Worm (Caenorhabditis elegans) whole organism, L2 larva: Measurements from ENCODE around the gene F53A9.3.

Experiments
- C34F6.9 ChIP-seq: fragments of 150-350 bp; optimal IDR thresholded peaks from 2 replicates; lab custom pipeline; 2014; ENCODE audit warnings: missing biosample characterization, missing genetic modification characterization
- F13H6.1 ChIP-seq: sonication (generic microtip); optimal IDR thresholded peaks from 2 replicates; lab custom pipeline; 2016; ENCODE audit warnings: missing genetic modification characterization, missing compliant biosample characterization
- Y55F3AM.14 ChIP-seq: fragments of 200-800 bp; sonication (Bioruptor generic); optimal IDR thresholded peaks from 2 replicates; lab custom pipeline; 2018; ENCODE audit warnings: mild to moderate bottlenecking, missing genetic modification characterization, missing compliant biosample characterization
- alr-1 ChIP-seq: fragments of 150-350 bp; optimal IDR thresholded peaks from 2 replicates; lab custom pipeline; 2014; ENCODE audit warnings: missing biosample characterization, missing genetic modification characterization
- aly-2 ChIP-seq: fragments of 150-350 bp; optimal IDR thresholded peaks from 2 replicates; lab custom pipeline; 2014; ENCODE audit warnings: missing biosample characterization, missing genetic modification characterization
- ama-1 ChIP-seq: fragments of 150-350 bp; optimal IDR thresholded peaks from 2 replicates; lab custom pipeline; 2018; ENCODE audit warnings: inconsistent platforms
- blmp-1 ChIP-seq: sonication (generic microtip); optimal IDR thresholded peaks from 2 replicates; lab custom pipeline; 2017; ENCODE audit warnings: missing genetic modification characterization, mild to moderate bottlenecking, missing compliant biosample characterization, antibody characterized with exemption, moderate library complexity; ENCODE audit not compliant: insufficient read depth
- ceh-16 ChIP-seq: fragments of 150-350 bp; optimal IDR thresholded peaks from 2 replicates; lab custom pipeline; 2014; ENCODE audit warnings: missing biosample characterization, missing genetic modification characterization
- crh-2 ChIP-seq: sonication (generic microtip); optimal IDR thresholded peaks from 2 replicates; lab custom pipeline; 2017; ENCODE audit warnings: missing biosample characterization, missing genetic modification characterization
- dmd-4 ChIP-seq: sonication (generic microtip); optimal IDR thresholded peaks from 2 replicates; lab custom pipeline; 2017; ENCODE audit warnings: missing biosample characterization, missing genetic modification characterization
- elt-1 ChIP-seq: fragments of 150-350 bp; optimal IDR thresholded peaks from 2 replicates; lab custom pipeline; 2014; ENCODE audit warnings: missing biosample characterization, missing genetic modification characterization
- elt-3 ChIP-seq: sonication (generic microtip); optimal IDR thresholded peaks from 2 replicates; lab custom pipeline; 2017; ENCODE audit warnings: missing biosample characterization, missing genetic modification characterization
- fos-1 ChIP-seq: fragments of 150-350 bp; optimal IDR thresholded peaks from 2 replicates; lab custom pipeline; 2014; ENCODE audit warnings: missing biosample characterization, missing genetic modification characterization
- gmeb-1 ChIP-seq: fragments of 150-350 bp; optimal IDR thresholded peaks from 2 replicates; lab custom pipeline; 2014; ENCODE audit warnings: missing biosample characterization, missing genetic modification characterization
- lin-39 ChIP-seq: fragments of 150-350 bp; optimal IDR thresholded peaks from 2 replicates; lab custom pipeline; 2014; ENCODE audit warnings: missing biosample characterization, missing genetic modification reagents, missing genetic modification characterization
- lsy-2 ChIP-seq, 2 experiments: fragments of 150-350 bp in 1 of 2; sonication (generic microtip) in 1 of 2; optimal IDR thresholded peaks; 2 replicates each; lab custom pipeline; 2014 to 2017; ENCODE audit warnings: missing biosample characterization in 2 of 2, missing genetic modification characterization in 2 of 2
- mab-5 ChIP-seq: fragments of 150-350 bp; optimal IDR thresholded peaks from 2 replicates; lab custom pipeline; 2014; ENCODE audit warnings: missing biosample characterization, missing genetic modification characterization
- mbf-1 ChIP-seq: sonication (generic microtip); optimal IDR thresholded peaks from 2 replicates; lab custom pipeline; 2017; ENCODE audit warnings: missing biosample characterization, missing genetic modification characterization
- mdl-1 ChIP-seq, 2 experiments: fragments of 150-350 bp in 1 of 2; sonication (generic microtip) in 1 of 2; optimal IDR thresholded peaks; 2 replicates each; lab custom pipeline; 2017; ENCODE audit warnings: missing biosample characterization in 2 of 2, missing genetic modification characterization in 2 of 2
- nhr-12 ChIP-seq: fragments of 150-350 bp; optimal IDR thresholded peaks from 2 replicates; lab custom pipeline; 2014; ENCODE audit warnings: missing biosample characterization, missing genetic modification characterization
- nhr-129 ChIP-seq: fragments of 150-350 bp; optimal IDR thresholded peaks from 2 replicates; lab custom pipeline; 2014; ENCODE audit warnings: missing biosample characterization, missing genetic modification characterization
- nhr-21 ChIP-seq: fragments of 150-350 bp; optimal IDR thresholded peaks from 2 replicates; lab custom pipeline; 2014; ENCODE audit warnings: missing biosample characterization, missing genetic modification characterization
- nhr-25 ChIP-seq: fragments of 150-350 bp; sonication (generic microtip); optimal IDR thresholded peaks from 3 replicates; lab custom pipeline; 2014; ENCODE audit warnings: missing biosample characterization, missing genetic modification characterization
- nhr-6 ChIP-seq: fragments of 150-350 bp; optimal IDR thresholded peaks from 2 replicates; lab custom pipeline; 2014; ENCODE audit warnings: missing biosample characterization, missing genetic modification characterization
- sem-4 ChIP-seq: fragments of 150-350 bp; optimal IDR thresholded peaks from 2 replicates; lab custom pipeline; 2014; ENCODE audit warnings: missing biosample characterization, missing genetic modification reagents, missing genetic modification characterization
- skn-1 ChIP-seq: sonication (generic microtip); optimal IDR thresholded peaks from 2 replicates; lab custom pipeline; 2017; ENCODE audit warnings: missing biosample characterization, missing genetic modification characterization
- sma-3 ChIP-seq: sonication (generic microtip); optimal IDR thresholded peaks from 2 replicates; lab custom pipeline; 2016; ENCODE audit warnings: missing genetic modification reagents, missing genetic modification characterization, missing compliant biosample characterization
- sma-9 ChIP-seq, 2 experiments: fragments of 150-350 bp in 1 of 2; sonication (generic microtip) in 1 of 2; optimal IDR thresholded peaks; 2 replicates each; lab custom pipeline; 2014 to 2016; ENCODE audit warnings: missing genetic modification characterization in 2 of 2, mild to moderate bottlenecking in 1 of 2, missing biosample characterization in 1 of 2, missing compliant biosample characterization in 1 of 2, missing genetic modification reagents in 1 of 2, moderate library complexity in 1 of 2
- unc-39 ChIP-seq: fragments of 150-350 bp; optimal IDR thresholded peaks from 2 replicates; lab custom pipeline; 2014; ENCODE audit warnings: missing biosample characterization, missing genetic modification characterization
- unc-55 ChIP-seq: fragments of 150-350 bp; sonication (generic microtip); optimal IDR thresholded peaks from 3 replicates; lab custom pipeline; 2014; ENCODE audit warnings: missing biosample characterization, missing genetic modification reagents, missing genetic modification characterization
- zag-1 ChIP-seq: fragments of 150-350 bp; optimal IDR thresholded peaks from 2 replicates; lab custom pipeline; 2014; ENCODE audit warnings: missing biosample characterization, missing genetic modification characterization
- ztf-4 ChIP-seq: fragments of 150-350 bp; optimal IDR thresholded peaks from 2 replicates; lab custom pipeline; 2014; ENCODE audit warnings: missing biosample characterization, missing genetic modification characterization

Gene F53A9.3

ce11 chrX:8672760-8673159 lies 35.4 kb upstream of the F53A9.3 start, which contains the start of the genes K09E2.2 and K09E2.3:
TSS of gene K09E2.2 (plus strand) at chrX:8673060.
TSS of gene K09E2.3 (plus strand) at chrX:8673084.
- TF ChIP-seq skn-1 (no peak), blmp-1 (no peak), sma-3 (GFP tag; lab: Kevin White, UChicago) (no peak), lin-39 (tag; lab: Kevin White, UChicago) (no peak), mbf-1 (tag; lab: Kevin White, UChicago) (no peak), nhr-129 (tag; lab: Kevin White, UChicago) (no peak), sem-4 (tag; lab: Kevin White, UChicago) (no peak), Y55F3AM.14 (no peak), dmd-4 (tag; lab: Kevin White, UChicago) (no peak), mdl-1 (tag; optimal IDR thresholded peaks at IDR 0.05; lab: Kevin White, UChicago) (no peak), unc-39 (no peak)
- TF ChIP-seq, all 48 proteins: peak for 0

- TF ChIP-seq sma-3 (GFP tag; lab: Kevin White, UChicago): peak; percentile 75
- peak; percentile 6 for TF ChIP-seq F13H6.1 (tag; lab: Kevin White, UChicago)
- no peak for TF ChIP-seq ceh-16 (tag; lab: Kevin White, UChicago)
- no peak for TF ChIP-seq sem-4 (tag; lab: Kevin White, UChicago)
- TF ChIP-seq fos-1 (tag; lab: Kevin White, UChicago): peak; percentile 27
- TF ChIP-seq gmeb-1 (tag; lab: Kevin White, UChicago): peak; percentile 54
- no peak for TF ChIP-seq dmd-4 (tag; lab: Kevin White, UChicago)
- TF ChIP-seq nhr-129 (tag; lab: Kevin White, UChicago): peak; percentile 67
- TF ChIP-seq Y55F3AM.14: no peak
- TF ChIP-seq C34F6.9 (tag; lab: Kevin White, UChicago): peak; percentile 17
- no peak for TF ChIP-seq ama-1
- peak; percentile 78 for TF ChIP-seq crh-2 (tag; lab: Kevin White, UChicago)
- peak; percentile 93 for TF ChIP-seq sma-9 (GFP tag; optimal IDR thresholded peaks at IDR 0.05; lab: Kevin White, UChicago)
- TF ChIP-seq sma-9 (tag; optimal IDR thresholded peaks at IDR 0.05; lab: Kevin White, UChicago): no peak
- TF ChIP-seq elt-3 (tag; lab: Kevin White, UChicago): no peak
- peak in 1 of 2 experiments; percentile 21 for TF ChIP-seq mdl-1 (tag; optimal IDR thresholded peaks at IDR 0.05; lab: Kevin White, UChicago)
- TF ChIP-seq, all 48 proteins: peak for 9
Observed at ce11 chrX:8674514-8674913, 33.6 kb upstream of the F53A9.3 start.

ce11 chrX:8675151-8675550 lies 33.0 kb upstream of the F53A9.3 start:
- TF ChIP-seq lsy-2 (tag; optimal IDR thresholded peaks at IDR 0.05; lab: Kevin White, UChicago) (no peak), alr-1 (no peak), mdl-1 (tag; optimal IDR thresholded peaks at IDR 0.05; lab: Kevin White, UChicago) (no peak), mbf-1 (tag; lab: Kevin White, UChicago) (no peak), nhr-12 (no peak), nhr-6 (tag; lab: Kevin White, UChicago) (no peak), C34F6.9 (tag; lab: Kevin White, UChicago) (no peak)

ce11 chrX:8676088-8676779 lies 31.9 kb upstream of the F53A9.3 start:
- TF ChIP-seq zag-1 (tag; lab: Kevin White, UChicago) (no peak), mbf-1 (tag; lab: Kevin White, UChicago) (no peak), ztf-4 (tag; lab: Kevin White, UChicago) (no peak), fos-1 (tag; lab: Kevin White, UChicago) (peak; percentile 83), elt-1 (tag; lab: Kevin White, UChicago) (no peak), aly-2 (tag; lab: Kevin White, UChicago) (no peak), blmp-1 (peak; percentile 27), mab-5 (tag; lab: Kevin White, UChicago) (no peak), Y55F3AM.14 (no peak), nhr-129 (tag; lab: Kevin White, UChicago) (peak; percentile 53), nhr-6 (tag; lab: Kevin White, UChicago) (peak; percentile 6), sma-3 (GFP tag; lab: Kevin White, UChicago) (peak; percentile 64), unc-55 (GFP tag; lab: Kevin White, UChicago) (no peak), crh-2 (tag; lab: Kevin White, UChicago) (peak; percentile 58), nhr-21 (peak; percentile 43), F13H6.1 (tag; lab: Kevin White, UChicago) (no peak), mdl-1 (tag; optimal IDR thresholded peaks at IDR 0.05; lab: Kevin White, UChicago) (peak in 1 of 2 experiments; percentile 4), nhr-25 (tag; lab: Kevin White, UChicago) (peak; percentile 37), sma-9 (GFP tag; optimal IDR thresholded peaks at IDR 0.05; lab: Kevin White, UChicago) (peak; percentile 96), sma-9 (tag; optimal IDR thresholded peaks at IDR 0.05; lab: Kevin White, UChicago) (no peak)
- TF ChIP-seq, all 48 proteins: peak for 10
